Fruit fly (Drosophila melanogaster) whole organism, embryonic: ENCODE data around the gene CG5969.

ENCODE experiments used
- B-H1 ChIP-seq: fragments of 200-800 bp; sonication (Bioruptor generic); IDR thresholded peaks from 3 replicates; pipeline ENCODE4 v1.3.6; 2022; ENCODE audit warnings: missing biosample characterization, missing genetic modification characterization
- CG11560 ChIP-seq: fragments of 200-800 bp; sonication (Bioruptor generic); IDR thresholded peaks from 3 replicates; pipeline ENCODE4 v1.3.6; 2022; ENCODE audit warnings: missing biosample characterization, missing genetic modification characterization
- CG12071 ChIP-seq: fragments of 200-800 bp; sonication (Bioruptor generic); optimal IDR thresholded peaks from 3 replicates; lab custom pipeline; 2018; ENCODE audit warnings: missing biosample characterization, mild to moderate bottlenecking, missing genetic modification characterization
- CG12155 ChIP-seq: fragments of 200-800 bp; sonication (Bioruptor generic); optimal IDR thresholded peaks from 3 replicates; lab custom pipeline; 2016; ENCODE audit warnings: missing biosample characterization, missing genetic modification characterization
- CG12391 ChIP-seq: fragments of 200-800 bp; sonication (Bioruptor generic); optimal IDR thresholded peaks from 3 replicates; lab custom pipeline; 2018; ENCODE audit warnings: missing biosample characterization, mild to moderate bottlenecking, missing genetic modification characterization, moderate library complexity
- CG13123 ChIP-seq: fragments of 200-800 bp; sonication (Bioruptor generic); optimal IDR thresholded peaks from 2 replicates; lab custom pipeline; 2016; ENCODE audit warnings: missing biosample characterization, missing genetic modification characterization
- CG14710 ChIP-seq: fragments of 200-800 bp; sonication (Bioruptor generic); optimal IDR thresholded peaks from 3 replicates; lab custom pipeline; 2019; ENCODE audit warnings: missing biosample characterization, mild to moderate bottlenecking, missing genetic modification characterization, moderate library complexity
- CG14965 ChIP-seq: fragments of 200-800 bp; sonication (Bioruptor generic); optimal IDR thresholded peaks from 2 replicates; lab custom pipeline; 2016; ENCODE audit warnings: missing biosample characterization, missing genetic modification characterization, borderline replicate concordance
- CG15696 ChIP-seq: fragments of 200-800 bp; sonication (Bioruptor generic); optimal IDR thresholded peaks from 2 replicates; lab custom pipeline; 2019; ENCODE audit warnings: missing biosample characterization, mild to moderate bottlenecking, missing genetic modification characterization, moderate library complexity
- CG16779 ChIP-seq: fragments of 200-800 bp; sonication (Bioruptor generic); IDR thresholded peaks from 2 replicates; pipeline ENCODE4 v1.3.6; 2022; ENCODE audit warnings: missing biosample characterization, missing genetic modification characterization
- CG17186 ChIP-seq: fragments of 200-800 bp; sonication (Bioruptor generic); optimal IDR thresholded peaks from 3 replicates; lab custom pipeline; 2017; ENCODE audit warnings: missing biosample characterization, missing genetic modification reagents, missing genetic modification characterization
- CG18262 ChIP-seq: fragments of 200-800 bp; optimal IDR thresholded peaks from 3 replicates; lab custom pipeline; 2019; ENCODE audit warnings: missing biosample characterization, mild to moderate bottlenecking, missing genetic modification characterization, moderate library complexity
- CG18599 ChIP-seq: fragments of 200-800 bp; sonication (Bioruptor generic); optimal IDR thresholded peaks from 3 replicates; lab custom pipeline; 2017; ENCODE audit warnings: missing biosample characterization, missing genetic modification characterization, mild to moderate bottlenecking, moderate library complexity, missing genetic modification reagents
- CG2129 ChIP-seq: fragments of 200-800 bp; sonication (Bioruptor generic); IDR thresholded peaks from 2 replicates; pipeline ENCODE4 v1.3.6; 2022; ENCODE audit warnings: missing biosample characterization, missing genetic modification characterization; ENCODE audit not compliant: partially characterized antibody
- CG2889 ChIP-seq: fragments of 200-800 bp; sonication (Bioruptor generic); IDR thresholded peaks from 3 replicates; pipeline ENCODE4 v1.3.6; 2022; ENCODE audit warnings: missing biosample characterization, missing genetic modification characterization
- CG31388 ChIP-seq: fragments of 200-800 bp; sonication (Bioruptor generic); optimal IDR thresholded peaks from 2 replicates; lab custom pipeline; 2016; ENCODE audit warnings: missing biosample characterization, missing genetic modification characterization
- CG33557 ChIP-seq: fragments of 200-800 bp; sonication (Bioruptor generic); optimal IDR thresholded peaks from 2 replicates; lab custom pipeline; 2019; ENCODE audit warnings: missing biosample characterization, mild to moderate bottlenecking, missing genetic modification characterization, moderate library complexity
- CG3995 ChIP-seq: fragments of 200-800 bp; sonication (Bioruptor generic); optimal IDR thresholded peaks from 3 replicates; lab custom pipeline; 2016; ENCODE audit warnings: missing biosample characterization, missing genetic modification characterization
- CG4360 ChIP-seq: fragments of 200-800 bp; sonication (Bioruptor generic); IDR thresholded peaks from 2 replicates; pipeline ENCODE4 v1.3.6; 2022; ENCODE audit warnings: missing biosample characterization, missing genetic modification characterization
- CG6272 ChIP-seq: fragments of 200-800 bp; sonication (Bioruptor generic); IDR thresholded peaks from 2 replicates; pipeline ENCODE4 v1.3.6; 2022; ENCODE audit warnings: missing biosample characterization, missing genetic modification characterization
- CG6654 ChIP-seq: fragments of 200-800 bp; sonication (Bioruptor generic); optimal IDR thresholded peaks from 2 replicates; lab custom pipeline; 2017; ENCODE audit warnings: missing biosample characterization, mild to moderate bottlenecking, missing genetic modification characterization
- CG8089 ChIP-seq: fragments of 200-800 bp; sonication (Bioruptor generic); optimal IDR thresholded peaks from 3 replicates; lab custom pipeline; 2016; ENCODE audit warnings: missing biosample characterization, missing genetic modification characterization
- CG8478 ChIP-seq: fragments of >200 bp; optimal IDR thresholded peaks from 2 replicates; lab custom pipeline; 2018
- CG8924 ChIP-seq: fragments of 200-800 bp; optimal IDR thresholded peaks from 3 replicates; lab custom pipeline; 2019; ENCODE audit warnings: missing biosample characterization, mild to moderate bottlenecking, missing genetic modification characterization, moderate library complexity
- CG9609 ChIP-seq: fragments of 200-800 bp; sonication (Bioruptor generic); optimal IDR thresholded peaks from 3 replicates; lab custom pipeline; 2016; ENCODE audit warnings: missing biosample characterization, missing genetic modification characterization
- CG9727 ChIP-seq: fragments of 200-800 bp; sonication (Bioruptor generic); optimal IDR thresholded peaks from 3 replicates; lab custom pipeline; 2017; ENCODE audit warnings: missing biosample characterization, mild to moderate bottlenecking, missing genetic modification characterization
- CkIIα-i1 ChIP-seq: fragments of 200-800 bp; sonication (Bioruptor generic); IDR thresholded peaks from 2 replicates; pipeline ENCODE4 v1.3.6; 2022; ENCODE audit warnings: missing biosample characterization, missing genetic modification characterization
- Dip3 ChIP-seq: fragments of 200-800 bp; sonication (Bioruptor generic); optimal IDR thresholded peaks from 3 replicates; lab custom pipeline; 2016; ENCODE audit warnings: missing biosample characterization, missing genetic modification characterization
- E2f2 ChIP-seq: fragments of 200-800 bp; sonication (Bioruptor generic); IDR thresholded peaks from 2 replicates; pipeline ENCODE4 v1.3.6; 2022; ENCODE audit warnings: missing biosample characterization, missing genetic modification characterization
- ERR ChIP-seq: fragments of 200-800 bp; sonication (Bioruptor generic); optimal IDR thresholded peaks from 2 replicates; lab custom pipeline; 2016; ENCODE audit warnings: missing biosample characterization, missing genetic modification characterization
- GATAe ChIP-seq: fragments of 200-800 bp; sonication (Bioruptor generic); conservative IDR thresholded peaks from 2 replicates; pipeline ENCODE4 v1.3.6; 2022; ENCODE audit warnings: missing biosample characterization, missing genetic modification characterization
- H15 ChIP-seq: fragments of 200-800 bp; sonication (Bioruptor generic); IDR thresholded peaks from 3 replicates; pipeline ENCODE4 v1.3.6; 2022; ENCODE audit warnings: missing biosample characterization, missing genetic modification characterization
- H2.0 ChIP-seq: fragments of 200-800 bp; sonication (Bioruptor generic); IDR thresholded peaks from 2 replicates; pipeline ENCODE4 v1.3.6; 2022; ENCODE audit warnings: missing biosample characterization, missing genetic modification characterization
- Jarid2 ChIP-seq: fragments of 200-800 bp; sonication (Bioruptor generic); optimal IDR thresholded peaks from 3 replicates; lab custom pipeline; 2017; ENCODE audit warnings: mild to moderate bottlenecking, missing biosample characterization, missing genetic modification reagents, missing genetic modification characterization
- Sox102F ChIP-seq: fragments of 200-800 bp; sonication (Bioruptor generic); optimal IDR thresholded peaks from 2 replicates; lab custom pipeline; 2018; ENCODE audit warnings: missing biosample characterization, mild to moderate bottlenecking, missing genetic modification characterization, moderate library complexity
- ap ChIP-seq: fragments of 200-800 bp; sonication (Bioruptor generic); IDR thresholded peaks from 2 replicates; pipeline ENCODE4 v1.3.6; 2022; ENCODE audit warnings: missing biosample characterization, missing genetic modification characterization
- bsh ChIP-seq, 2 experiments: fragments of 200-800 bp; sonication (Bioruptor generic); optimal IDR thresholded peaks; 2 replicates each; lab custom pipeline; 2017 to 2018; ENCODE audit warnings: mild to moderate bottlenecking in 2 of 2, missing biosample characterization in 2 of 2, missing genetic modification characterization in 2 of 2, moderate library complexity in 1 of 2
- eve ChIP-seq, 2 experiments: fragments of >200 bp; optimal IDR thresholded peaks; 2 replicates each; lab custom pipeline; 2017; ENCODE audit warnings: missing biosample characterization in 2 of 2, missing genetic modification characterization in 2 of 2
- gcm ChIP-seq: fragments of 200-800 bp; sonication (Bioruptor generic); optimal IDR thresholded peaks from 2 replicates; lab custom pipeline; 2019; ENCODE audit warnings: missing biosample characterization, mild to moderate bottlenecking, missing genetic modification characterization, moderate library complexity
- her ChIP-seq: fragments of 200-800 bp; sonication (Bioruptor generic); optimal IDR thresholded peaks from 2 replicates; lab custom pipeline; 2016; ENCODE audit warnings: missing biosample characterization, missing genetic modification characterization
- jigr1 ChIP-seq: fragments of 200-800 bp; sonication (Bioruptor generic); IDR thresholded peaks from 3 replicates; pipeline ENCODE4 v1.3.6; 2022; ENCODE audit warnings: missing biosample characterization, missing genetic modification characterization
- lab ChIP-seq: fragments of 200-800 bp; sonication (Bioruptor generic); optimal IDR thresholded peaks from 3 replicates; lab custom pipeline; 2017; ENCODE audit warnings: missing biosample characterization, missing genetic modification characterization, mild to moderate bottlenecking, moderate library complexity, missing genetic modification reagents
- nerfin-2 ChIP-seq: fragments of 200-800 bp; sonication (Bioruptor generic); IDR thresholded peaks from 2 replicates; pipeline ENCODE4 v1.3.6; 2022; ENCODE audit warnings: missing biosample characterization, missing genetic modification characterization; ENCODE audit not compliant: partially characterized antibody
- org-1 ChIP-seq: fragments of 200-800 bp; sonication (Bioruptor generic); optimal IDR thresholded peaks from 2 replicates; lab custom pipeline; 2017; ENCODE audit warnings: missing biosample characterization, missing genetic modification characterization
- pan ChIP-seq, 4 experiments: fragments of >200 bp in 3 of 4; fragments of 200-800 bp in 1 of 4; sonication (Bioruptor generic) in 1 of 4; optimal IDR thresholded peaks in 3 of 4; IDR thresholded peaks in 1 of 4; 2 replicates each; pipeline versions ENCODE4 v1.3.6 to Lab custom; 2017 to 2022; ENCODE audit warnings: missing biosample characterization in 2 of 4, missing genetic modification characterization in 2 of 4, mixed read lengths in 1 of 4
- sens ChIP-seq: fragments of 200-800 bp; sonication (Bioruptor generic); peaks from one replicate; lab custom pipeline; 2016; ENCODE audit warnings: missing biosample characterization, missing genetic modification characterization
- sqz ChIP-seq: fragments of 200-800 bp; sonication (Bioruptor generic); optimal IDR thresholded peaks from 3 replicates; lab custom pipeline; 2018; ENCODE audit warnings: missing biosample characterization, mild to moderate bottlenecking, missing genetic modification characterization
- sr ChIP-seq: fragments of 200-800 bp; sonication (Bioruptor generic); IDR thresholded peaks from 3 replicates; pipeline ENCODE4 v1.3.6; 2022; ENCODE audit warnings: missing biosample characterization, missing genetic modification characterization

Gene CG5969

dm6 chr3L:20452813-20453682 is 20.5 kb upstream of the CG5969 start, which contains the start of gene CG5199 (continued):
- TF ChIP-seq CG12155 (GFP tag; lab: Kevin White, UChicago) (peak; percentile 58), gcm (peak; percentile 49), Sox102F (GFP tag; lab: Kevin White, UChicago) (peak; percentile 61), Dip3 (GFP tag; lab: Kevin White, UChicago) (peak; percentile 24), H2.0 (GFP tag; lab: Robert Waterston, UW) (peak; percentile 46; the same call in 1 of the 2 replicates), H15 (peak; percentile 39; the same call in 1 of the 3 replicates), CG33557 (GFP tag; lab: Kevin White, UChicago) (peak; percentile 62), CG2129 (GFP tag; lab: Robert Waterston, UW) (peak; percentile 61; the same call in 1 of the 2 replicates), eve (GFP tag; optimal IDR thresholded peaks at IDR 0.05; lab: Kevin White, UChicago) (no peak), nerfin-2 (no peak), CG2889 (GFP tag; lab: Robert Waterston, UW) (no peak; the same call in 2 of the 3 replicates), CG8478 (lab: Kevin White, UChicago) (no peak), CG18262 (tag; lab: Kevin White, UChicago) (peak; percentile 87), CG31388 (GFP tag; lab: Kevin White, UChicago) (peak; percentile 56), CG9609 (GFP tag; lab: Kevin White, UChicago) (peak; percentile 2), her (peak; percentile 13), CG11560 (tag; lab: Robert Waterston, UW) (peak; percentile 56; the same call in 1 of the 3 replicates), jigr1 (GFP tag; lab: Robert Waterston, UW) (no peak), org-1 (no peak), pan (optimal IDR thresholded peaks at IDR 0.05; lab: Kevin White, UChicago) (no peak), pan (GFP tag; optimal IDR thresholded peaks at IDR 0.05 in 1 of 2, IDR thresholded peaks at IDR 0.05 in 1 of 2) (peak in 1 of 2 experiments; percentile 65), sqz (no peak), Jarid2 (GFP tag; lab: Kevin White, UChicago) (peak; percentile 25), CG3995 (peak; percentile 19), CG17186 (peak; percentile 41), CG18599 (GFP tag; lab: Kevin White, UChicago) (peak; percentile 69), CG12071 (GFP tag; lab: Kevin White, UChicago) (no peak), sens (GFP tag; lab: Kevin White, UChicago) (peak; percentile 81), CG8924 (peak; percentile 80), GATAe (GFP tag; lab: Robert Waterston, UW) (no peak), CG13123 (no peak), CG9727 (peak; percentile 87), CG14710 (tag; lab: Kevin White, UChicago) (peak; percentile 86), CG6272 (GFP tag; lab: Robert Waterston, UW) (peak; percentile 78), sr (GFP tag; lab: Robert Waterston, UW) (no peak), E2f2 (GFP tag; lab: Robert Waterston, UW) (peak; percentile 62), CG4360 (GFP tag; lab: Robert Waterston, UW) (no peak), CG15696 (tag; lab: Kevin White, UChicago) (peak; percentile 75), CG6654 (GFP tag; lab: Kevin White, UChicago) (peak; percentile 10), ap (GFP tag; lab: Robert Waterston, UW) (0 out of 2 replicates have a peak, but pooled peaks have one; percentile 24), CG14965 (GFP tag; lab: Kevin White, UChicago) (no peak), ERR (GFP tag; lab: Kevin White, UChicago) (no peak), bsh (GFP tag; optimal IDR thresholded peaks at IDR 0.05; lab: Kevin White, UChicago) (peak in 1 of 2 experiments; percentile 61), CkIIα-i1 (no peak), CG8089 (GFP tag; lab: Kevin White, UChicago) (no peak), lab (GFP tag; lab: Kevin White, UChicago) (peak; percentile 77), CG12391 (tag; lab: Kevin White, UChicago) (peak; percentile 80), CG16779 (GFP tag; lab: Robert Waterston, UW) (no peak), B-H1 (GFP tag; lab: Robert Waterston, UW) (peak; percentile 32; the same call in 2 of the 3 replicates)
